Worm (Caenorhabditis elegans): ENCODE data around the gene Y81B9A.2.

Gene Y81B9A.2

ce11 chrX:9183836-9184235 is at the start of gene Y81B9A.2:
Gene Y81B9A.2, plus strand, starts transcription at chrX:9184136.
- TF ChIP-seq drap-1 (GFP tag; optimal IDR thresholded peaks at IDR 0.05) (no peak), tbx-8 (GFP tag; optimal IDR thresholded peaks at IDR 0.05) (no peak), ceh-39 (tag; optimal IDR thresholded peaks at IDR 0.05) (no peak), unc-62 (GFP tag; optimal IDR thresholded peaks at IDR 0.05) (no peak), mep-1 (tag; optimal IDR thresholded peaks at IDR 0.05) (no peak), mls-2 (tag; optimal IDR thresholded peaks at IDR 0.05) (no peak), pha-4 (tag; optimal IDR thresholded peaks at IDR 0.05) (no peak), nhr-28 (tag; optimal IDR thresholded peaks at IDR 0.05) (no peak), nhr-2 (tag; optimal IDR thresholded peaks at IDR 0.05) (no peak), lin-32 (GFP tag; optimal IDR thresholded peaks at IDR 0.05) (no peak), elt-1 (tag; optimal IDR thresholded peaks at IDR 0.05; ENCODE audit: borderline replicate concordance, insufficient read depth) (no peak), ceh-43 (GFP tag; optimal IDR thresholded peaks at IDR 0.05) (no peak), nhr-237 (tag; optimal IDR thresholded peaks at IDR 0.05) (no peak), M03D4.4 (tag; optimal IDR thresholded peaks at IDR 0.05) (no peak), zip-8 (tag; optimal IDR thresholded peaks at IDR 0.05) (no peak)

- no peak for TF ChIP-seq tbx-8 (GFP tag; optimal IDR thresholded peaks at IDR 0.05)
- TF ChIP-seq bed-3 (GFP tag; optimal IDR thresholded peaks at IDR 0.05) = no peak
- no peak for TF ChIP-seq mep-1 (tag; optimal IDR thresholded peaks at IDR 0.05)
- TF ChIP-seq lin-32 (GFP tag; optimal IDR thresholded peaks at IDR 0.05) = no peak
- no peak for TF ChIP-seq unc-39 (tag; optimal IDR thresholded peaks at IDR 0.05)
- TF ChIP-seq elt-3 (tag; optimal IDR thresholded peaks at IDR 0.05) = no peak
- no peak for TF ChIP-seq nhr-2 (tag; optimal IDR thresholded peaks at IDR 0.05)
- TF ChIP-seq ceh-39 (tag; optimal IDR thresholded peaks at IDR 0.05) = no peak
- no peak for TF ChIP-seq pha-4 (tag; optimal IDR thresholded peaks at IDR 0.05)
- TF ChIP-seq zip-8 (tag; optimal IDR thresholded peaks at IDR 0.05) = no peak
- no peak for TF ChIP-seq nhr-237 (tag; optimal IDR thresholded peaks at IDR 0.05)
- no peak for TF ChIP-seq cnd-1 (tag; optimal IDR thresholded peaks at IDR 0.05)
- no peak for TF ChIP-seq ztf-11 (tag; optimal IDR thresholded peaks at IDR 0.05)
- TF ChIP-seq nhr-76 (tag; optimal IDR thresholded peaks at IDR 0.05) = no peak
These were observed 46.5 kb upstream of the Y81B9A.2 start, which contains the start of gene B0563.6 for ce11 chrX:9137402-9137801. Gene B0563.6, plus strand, starts transcription at chrX:9137702.

ce11 chrX:9145848-9146247 is 38.1 kb upstream of the Y81B9A.2 start, which contains the start of gene B0563.5:
Gene B0563.5, plus strand, starts transcription at chrX:9146148.
- no peak for TF ChIP-seq nhr-12 (tag; optimal IDR thresholded peaks at IDR 0.05)
- TF ChIP-seq ham-2 (GFP tag; optimal IDR thresholded peaks at IDR 0.05) = no peak
- TF ChIP-seq blmp-1 (tag; optimal IDR thresholded peaks at IDR 0.05) = no peak

ce11 chrX:9146953-9147352 is 37.0 kb upstream of the Y81B9A.2 start:
- TF ChIP-seq nhr-28 (tag; optimal IDR thresholded peaks at IDR 0.05) = no peak
- no peak for TF ChIP-seq blmp-1 (tag; optimal IDR thresholded peaks at IDR 0.05)
- TF ChIP-seq nhr-12 (tag; optimal IDR thresholded peaks at IDR 0.05) = no peak
- TF ChIP-seq unc-120 (tag; optimal IDR thresholded peaks at IDR 0.05; ENCODE audit: poor library complexity, severe bottlenecking) = no peak
- no peak for TF ChIP-seq lin-13 (tag; optimal IDR thresholded peaks at IDR 0.05)

- TF ChIP-seq sptf-1 (tag; optimal IDR thresholded peaks at IDR 0.05) (no peak), hlh-1 (tag; optimal IDR thresholded peaks at IDR 0.05) (peak; percentile 59), ceh-39 (tag; optimal IDR thresholded peaks at IDR 0.05) (peak; percentile 44), mep-1 (tag; optimal IDR thresholded peaks at IDR 0.05) (peak; percentile 26), ces-1 (GFP tag; optimal IDR thresholded peaks at IDR 0.05) (peak; percentile 44)
These were observed 33.6 kb upstream of the Y81B9A.2 start, which contains the start of gene tmbi-4 for ce11 chrX:9150269-9150744. Gene tmbi-4, plus strand, starts transcription at chrX:9150694.

- TF ChIP-seq ztf-11 (tag; optimal IDR thresholded peaks at IDR 0.05) (no peak), drap-1 (GFP tag; optimal IDR thresholded peaks at IDR 0.05) (no peak), blmp-1 (tag; optimal IDR thresholded peaks at IDR 0.05) (no peak), flh-1 (GFP tag; optimal IDR thresholded peaks at IDR 0.05) (no peak), zip-8 (tag; optimal IDR thresholded peaks at IDR 0.05) (no peak), nhr-28 (tag; optimal IDR thresholded peaks at IDR 0.05) (no peak), ces-1 (GFP tag; optimal IDR thresholded peaks at IDR 0.05) (no peak), mep-1 (tag; optimal IDR thresholded peaks at IDR 0.05) (no peak), hlh-1 (tag; optimal IDR thresholded peaks at IDR 0.05) (no peak)
These were observed 29.7 kb upstream of the Y81B9A.2 start, which contains the start of gene B0563.7 for ce11 chrX:9154216-9154615. Gene B0563.7, minus strand, starts transcription at chrX:9154316.
